Fruit fly (Drosophila melanogaster) whole organism, pupa: ENCODE measurements around the gene Ctr1C.

Experiments
- CG10348 ChIP-seq: fragments of 200-800 bp; sonication (Bioruptor generic); IDR thresholded peaks from 2 replicates; pipeline ENCODE4 v1.3.6; 2022; ENCODE audit warnings: missing biosample characterization, missing genetic modification characterization
- CG12605 ChIP-seq: fragments of 200-800 bp; sonication (Bioruptor generic); IDR thresholded peaks from 2 replicates; pipeline ENCODE4 v1.3.6; 2022; ENCODE audit warnings: missing biosample characterization, missing genetic modification characterization
- CG13204 ChIP-seq: fragments of 200-800 bp; sonication (Bioruptor generic); optimal IDR thresholded peaks from 2 replicates; lab custom pipeline; 2018; ENCODE audit warnings: missing biosample characterization, mild to moderate bottlenecking, missing genetic modification characterization, moderate library complexity
- CG14655 ChIP-seq: fragments of 200-800 bp; sonication (Bioruptor generic); optimal IDR thresholded peaks from 3 replicates; lab custom pipeline; 2017; ENCODE audit warnings: mild to moderate bottlenecking, missing biosample characterization, missing genetic modification reagents, missing genetic modification characterization
- CG15710 ChIP-seq: fragments of 200-800 bp; sonication (Bioruptor generic); optimal IDR thresholded peaks from 2 replicates; lab custom pipeline; 2018; ENCODE audit warnings: missing biosample characterization, mild to moderate bottlenecking, missing genetic modification characterization, moderate library complexity
- CG17806 ChIP-seq: fragments of 200-800 bp; sonication (Bioruptor generic); optimal IDR thresholded peaks from 2 replicates; lab custom pipeline; 2018; ENCODE audit warnings: missing biosample characterization, mild to moderate bottlenecking, missing genetic modification characterization, moderate library complexity
- CG32121 ChIP-seq: fragments of 200-800 bp; sonication (Bioruptor generic); IDR thresholded peaks from 2 replicates; pipeline ENCODE4 v1.3.6; 2022; ENCODE audit warnings: missing biosample characterization, missing genetic modification characterization
- CG34367 ChIP-seq: fragments of 200-800 bp; sonication (Bioruptor generic); optimal IDR thresholded peaks from 2 replicates; lab custom pipeline; 2018; ENCODE audit warnings: missing biosample characterization, mild to moderate bottlenecking, missing genetic modification characterization
- CG4496 ChIP-seq: fragments of 200-800 bp; sonication (Bioruptor generic); IDR thresholded peaks from 3 replicates; pipeline ENCODE4 v1.3.6; 2022; ENCODE audit warnings: missing biosample characterization, missing genetic modification characterization
- CG8159 ChIP-seq: fragments of 200-800 bp; sonication (Bioruptor generic); optimal IDR thresholded peaks from 3 replicates; lab custom pipeline; 2018; ENCODE audit warnings: missing biosample characterization, mild to moderate bottlenecking, missing genetic modification characterization, moderate library complexity
- CG8301 ChIP-seq: fragments of 200-800 bp; sonication (Bioruptor generic); optimal IDR thresholded peaks from 2 replicates; lab custom pipeline; 2018; ENCODE audit warnings: missing biosample characterization, mild to moderate bottlenecking, missing genetic modification characterization
- CG9948 ChIP-seq: fragments of 200-800 bp; sonication (Bioruptor generic); optimal IDR thresholded peaks from 2 replicates; lab custom pipeline; 2018; ENCODE audit warnings: missing biosample characterization, mild to moderate bottlenecking, missing genetic modification characterization, moderate library complexity
- D1 ChIP-seq: fragments of 200-800 bp; sonication (Bioruptor generic); optimal IDR thresholded peaks from 2 replicates; lab custom pipeline; 2018; ENCODE audit warnings: missing biosample characterization, mild to moderate bottlenecking, missing genetic modification characterization, moderate library complexity
- EcR ChIP-seq: fragments of 200-800 bp; sonication (Bioruptor generic); optimal IDR thresholded peaks from 3 replicates; lab custom pipeline; 2019; ENCODE audit warnings: missing biosample characterization, missing genetic modification characterization, mild to moderate bottlenecking, moderate library complexity, missing genetic modification reagents
- Ets98B ChIP-seq: fragments of 200-800 bp; sonication (Bioruptor generic); IDR thresholded peaks from 2 replicates; pipeline ENCODE4 v1.3.6; 2022; ENCODE audit warnings: missing biosample characterization, missing genetic modification characterization
- Pif1A ChIP-seq: fragments of 200-800 bp; sonication (Bioruptor generic); optimal IDR thresholded peaks from 3 replicates; lab custom pipeline; 2016; ENCODE audit warnings: missing biosample characterization, missing genetic modification characterization
- Pif1B ChIP-seq: fragments of 200-800 bp; sonication (Bioruptor generic); optimal IDR thresholded peaks from 3 replicates; lab custom pipeline; 2016; ENCODE audit warnings: missing biosample characterization, missing genetic modification characterization
- fd96Ca ChIP-seq: fragments of 200-800 bp; sonication (Bioruptor generic); IDR thresholded peaks from 3 replicates; pipeline ENCODE4 v1.3.6; 2022; ENCODE audit warnings: missing biosample characterization, missing genetic modification characterization
- gl ChIP-seq: fragments of 200-800 bp; sonication (Bioruptor generic); optimal IDR thresholded peaks from 2 replicates; lab custom pipeline; 2018; ENCODE audit warnings: missing biosample characterization, mild to moderate bottlenecking, missing genetic modification characterization
- rn ChIP-seq: fragments of 200-800 bp; sonication (Bioruptor generic); IDR thresholded peaks from 2 replicates; pipeline ENCODE4 v1.3.6; 2022; ENCODE audit warnings: missing biosample characterization, missing genetic modification characterization

The Ctr1C gene

dm6 chr3R:30923581-30923980 lies 40.5 kb downstream of the Ctr1C start:
- no peak for TF ChIP-seq CG15710 (tag; lab: Kevin White, UChicago)
- no peak for TF ChIP-seq CG14655
- TF ChIP-seq CG8159 (tag; lab: Kevin White, UChicago), result no peak
- TF ChIP-seq CG32121, result no peak
- no peak for TF ChIP-seq CG12605 (GFP tag; lab: Robert Waterston, UW)
- no peak for TF ChIP-seq CG34367 (tag; lab: Kevin White, UChicago)
- no peak for TF ChIP-seq CG4496
- TF ChIP-seq D1 (tag; lab: Kevin White, UChicago), result no peak
- TF ChIP-seq Ets98B, result no peak
- no peak for TF ChIP-seq CG13204 (GFP tag; lab: Kevin White, UChicago)
- TF ChIP-seq gl (tag; lab: Kevin White, UChicago), result no peak
- no peak for TF ChIP-seq CG10348 (GFP tag; lab: Robert Waterston, UW)
- no peak for TF ChIP-seq fd96Ca
- TF ChIP-seq rn (GFP tag; lab: Robert Waterston, UW), result no peak
- TF ChIP-seq EcR (GFP tag; lab: Kevin White, UChicago), result no peak
- TF ChIP-seq, all 21 proteins: peak for 0

- TF ChIP-seq CG4496 (no peak), CG9948 (tag; lab: Kevin White, UChicago) (no peak), EcR (GFP tag; lab: Kevin White, UChicago) (no peak), CG8301 (tag; lab: Kevin White, UChicago) (no peak), Ets98B (no peak), CG8159 (tag; lab: Kevin White, UChicago) (no peak), CG17806 (no peak), CG15710 (tag; lab: Kevin White, UChicago) (no peak), D1 (tag; lab: Kevin White, UChicago) (no peak), rn (GFP tag; lab: Robert Waterston, UW) (no peak), Pif1B (GFP tag; lab: Kevin White, UChicago) (no peak), gl (tag; lab: Kevin White, UChicago) (no peak), CG32121 (no peak), Pif1A (no peak), CG34367 (tag; lab: Kevin White, UChicago) (no peak), CG10348 (GFP tag; lab: Robert Waterston, UW) (no peak), CG12605 (GFP tag; lab: Robert Waterston, UW) (no peak), CG13204 (GFP tag; lab: Kevin White, UChicago) (no peak)
These were observed 41.7 kb downstream of the Ctr1C start for dm6 chr3R:30922414-30922813.

dm6 chr3R:30918872-30919271 lies 45.2 kb downstream of the Ctr1C start:
- TF ChIP-seq rn (GFP tag; lab: Robert Waterston, UW), result no peak
- TF ChIP-seq CG10348 (GFP tag; lab: Robert Waterston, UW), result no peak
- no peak for TF ChIP-seq D1 (tag; lab: Kevin White, UChicago)
- TF ChIP-seq CG34367 (tag; lab: Kevin White, UChicago), result no peak
- no peak for TF ChIP-seq fd96Ca
- no peak for TF ChIP-seq CG8301 (tag; lab: Kevin White, UChicago)
- TF ChIP-seq CG14655, result no peak
- no peak for TF ChIP-seq EcR (GFP tag; lab: Kevin White, UChicago)
- no peak for TF ChIP-seq CG17806
- no peak for TF ChIP-seq CG13204 (GFP tag; lab: Kevin White, UChicago)
- no peak for TF ChIP-seq CG8159 (tag; lab: Kevin White, UChicago)
- no peak for TF ChIP-seq CG4496

- no peak for TF ChIP-seq CG15710 (tag; lab: Kevin White, UChicago)
These were observed 48.1 kb downstream of the Ctr1C start for dm6 chr3R:30916024-30916423.

dm6 chr3R:30915235-30915634 lies 48.9 kb downstream of the Ctr1C start:
- TF ChIP-seq CG10348 (GFP tag; lab: Robert Waterston, UW) (no peak), fd96Ca (0 out of 3 replicates have a peak, but pooled peaks have one; percentile 24)

dm6 chr3R:30913704-30914103 lies 50.4 kb downstream of the Ctr1C start:
- no peak for TF ChIP-seq CG13204 (GFP tag; lab: Kevin White, UChicago)
- no peak for TF ChIP-seq CG12605 (GFP tag; lab: Robert Waterston, UW)
- no peak for TF ChIP-seq CG9948 (tag; lab: Kevin White, UChicago)
- no peak for TF ChIP-seq CG15710 (tag; lab: Kevin White, UChicago)
- TF ChIP-seq CG34367 (tag; lab: Kevin White, UChicago), result no peak
- TF ChIP-seq CG10348 (GFP tag; lab: Robert Waterston, UW), result no peak
- no peak for TF ChIP-seq CG4496
- TF ChIP-seq EcR (GFP tag; lab: Kevin White, UChicago), result no peak
- TF ChIP-seq gl (tag; lab: Kevin White, UChicago), result no peak
- TF ChIP-seq Ets98B, result no peak
- TF ChIP-seq CG17806, result no peak
- TF ChIP-seq CG8301 (tag; lab: Kevin White, UChicago), result no peak
- TF ChIP-seq Pif1B (GFP tag; lab: Kevin White, UChicago), result no peak
- TF ChIP-seq, all 21 proteins: peak for 0
